Fruit fly (Drosophila melanogaster) whole organism, embryonic: ENCODE data around the gene Sems.

Experiments
- Atf6 ChIP-seq: fragments of 200-800 bp; sonication (Bioruptor generic); IDR thresholded peaks from 2 replicates; pipeline ENCODE4 v1.3.6; 2022; ENCODE audit warnings: missing biosample characterization, missing genetic modification characterization
- CG10274 ChIP-seq: fragments of 200-800 bp; sonication (Bioruptor generic); optimal IDR thresholded peaks from 3 replicates; lab custom pipeline; 2017; ENCODE audit warnings: missing biosample characterization, mild to moderate bottlenecking, missing genetic modification characterization
- CG13287 ChIP-seq: fragments of 200-800 bp; sonication (Bioruptor generic); IDR thresholded peaks from 2 replicates; pipeline ENCODE4 v1.3.6; 2022; ENCODE audit warnings: missing biosample characterization, missing genetic modification characterization; ENCODE audit not compliant: partially characterized antibody
- CG14710 ChIP-seq: fragments of 200-800 bp; sonication (Bioruptor generic); optimal IDR thresholded peaks from 3 replicates; lab custom pipeline; 2019; ENCODE audit warnings: missing biosample characterization, mild to moderate bottlenecking, missing genetic modification characterization, moderate library complexity
- CG15514 ChIP-seq: fragments of 200-800 bp; sonication (Bioruptor generic); optimal IDR thresholded peaks from 3 replicates; lab custom pipeline; 2017; ENCODE audit warnings: missing biosample characterization, missing genetic modification characterization, mild to moderate bottlenecking, moderate library complexity, missing genetic modification reagents
- CG15696 ChIP-seq: fragments of 200-800 bp; sonication (Bioruptor generic); optimal IDR thresholded peaks from 2 replicates; lab custom pipeline; 2019; ENCODE audit warnings: missing biosample characterization, mild to moderate bottlenecking, missing genetic modification characterization, moderate library complexity
- CG16779 ChIP-seq: fragments of 200-800 bp; sonication (Bioruptor generic); IDR thresholded peaks from 2 replicates; pipeline ENCODE4 v1.3.6; 2022; ENCODE audit warnings: missing biosample characterization, missing genetic modification characterization
- CG17186 ChIP-seq: fragments of 200-800 bp; sonication (Bioruptor generic); optimal IDR thresholded peaks from 3 replicates; lab custom pipeline; 2017; ENCODE audit warnings: missing biosample characterization, missing genetic modification reagents, missing genetic modification characterization
- CG17328 ChIP-seq: fragments of 200-800 bp; sonication (Bioruptor generic); IDR thresholded peaks from 2 replicates; pipeline ENCODE4 v1.3.6; 2022; ENCODE audit warnings: missing biosample characterization, missing genetic modification characterization
- CG18599 ChIP-seq: fragments of 200-800 bp; sonication (Bioruptor generic); optimal IDR thresholded peaks from 3 replicates; lab custom pipeline; 2017; ENCODE audit warnings: missing biosample characterization, missing genetic modification characterization, mild to moderate bottlenecking, moderate library complexity, missing genetic modification reagents
- CG2120 ChIP-seq: fragments of 200-800 bp; sonication (Bioruptor generic); optimal IDR thresholded peaks from 3 replicates; lab custom pipeline; 2016; ENCODE audit warnings: missing biosample characterization, missing genetic modification characterization
- CG2875 ChIP-seq: fragments of 200-800 bp; sonication (Bioruptor generic); optimal IDR thresholded peaks from 2 replicates; lab custom pipeline; 2017; ENCODE audit warnings: missing biosample characterization, mild to moderate bottlenecking, missing genetic modification characterization, missing genetic modification reagents
- CG4424 ChIP-seq: fragments of 200-800 bp; sonication (Bioruptor generic); optimal IDR thresholded peaks from 3 replicates; lab custom pipeline; 2016; ENCODE audit warnings: missing biosample characterization, missing genetic modification characterization
- CG4820 ChIP-seq: fragments of 200-800 bp; sonication (Bioruptor generic); optimal IDR thresholded peaks from 3 replicates; lab custom pipeline; 2016; ENCODE audit warnings: missing biosample characterization, missing genetic modification characterization
- CG7357 ChIP-seq: fragments of 200-800 bp; sonication (Bioruptor generic); IDR thresholded peaks from 3 replicates; pipeline ENCODE4 v1.3.6; 2022; ENCODE audit warnings: missing biosample characterization, missing genetic modification characterization
- CG7372 ChIP-seq: fragments of 200-800 bp; sonication (Bioruptor generic); IDR thresholded peaks from 2 replicates; pipeline ENCODE4 v1.3.6; 2022; ENCODE audit warnings: missing biosample characterization, missing genetic modification characterization
- CG8388 ChIP-seq: fragments of 200-800 bp; sonication (Bioruptor generic); optimal IDR thresholded peaks from 2 replicates; lab custom pipeline; 2019; ENCODE audit warnings: missing biosample characterization, mild to moderate bottlenecking, missing genetic modification characterization, moderate library complexity
- CHES-1-like ChIP-seq: fragments of 200-800 bp; sonication (Bioruptor generic); optimal IDR thresholded peaks from 2 replicates; lab custom pipeline; 2016; ENCODE audit warnings: missing biosample characterization, missing genetic modification characterization
- Camta ChIP-seq: fragments of 200-800 bp; sonication (Bioruptor generic); optimal IDR thresholded peaks from 2 replicates; lab custom pipeline; 2016; ENCODE audit warnings: missing biosample characterization, missing genetic modification characterization
- Dref ChIP-seq: fragments of 200-800 bp; sonication (Bioruptor generic); IDR thresholded peaks from 2 replicates; pipeline ENCODE4 v1.3.6; 2022; ENCODE audit warnings: missing biosample characterization, missing genetic modification characterization
- Eip74EF ChIP-seq, 2 experiments: fragments of 200-800 bp in 1 of 2; fragments of >200 bp in 1 of 2; sonication (Bioruptor generic) in 1 of 2; optimal IDR thresholded peaks; 2 replicates each; lab custom pipeline; 2017 to 2019; ENCODE audit warnings: missing biosample characterization in 2 of 2, missing genetic modification characterization in 2 of 2, mild to moderate bottlenecking in 1 of 2, moderate library complexity in 1 of 2
- Ets65A ChIP-seq: fragments of 200-800 bp; sonication (Bioruptor generic); peaks from one replicate; lab custom pipeline; 2016; ENCODE audit warnings: missing biosample characterization, missing genetic modification characterization
- HLH54F ChIP-seq: fragments of 200-800 bp; sonication (Bioruptor generic); optimal IDR thresholded peaks from 3 replicates; lab custom pipeline; 2016; ENCODE audit warnings: missing biosample characterization, missing genetic modification characterization
- Hand ChIP-seq: fragments of 200-800 bp; sonication (Bioruptor generic); optimal IDR thresholded peaks from 2 replicates; lab custom pipeline; 2017; ENCODE audit warnings: mild to moderate bottlenecking, missing biosample characterization, missing genetic modification reagents, missing genetic modification characterization
- Hey ChIP-seq: fragments of 200-800 bp; sonication (Bioruptor generic); optimal IDR thresholded peaks from 3 replicates; lab custom pipeline; 2018; ENCODE audit warnings: missing biosample characterization, mild to moderate bottlenecking, missing genetic modification characterization
- Hr78 ChIP-seq, 2 experiments: fragments of 200-800 bp in 1 of 2; fragments of >200 bp in 1 of 2; sonication (Bioruptor generic) in 1 of 2; optimal IDR thresholded peaks; 2 replicates each; lab custom pipeline; 2017 to 2019; ENCODE audit warnings: missing biosample characterization in 2 of 2, missing genetic modification characterization in 2 of 2, mild to moderate bottlenecking in 1 of 2, moderate library complexity in 1 of 2
- Mrtf ChIP-seq: fragments of 200-800 bp; sonication (Bioruptor generic); IDR thresholded peaks from 3 replicates; pipeline ENCODE4 v1.3.6; 2022; ENCODE audit warnings: missing biosample characterization, missing genetic modification characterization
- Ravus ChIP-seq: fragments of 200-800 bp; sonication (Bioruptor generic); IDR thresholded peaks from 2 replicates; pipeline ENCODE4 v1.3.6; 2022; ENCODE audit warnings: missing biosample characterization, missing genetic modification characterization
- Six4 ChIP-seq: fragments of 200-800 bp; sonication (Bioruptor generic); optimal IDR thresholded peaks from 2 replicates; lab custom pipeline; 2016; ENCODE audit warnings: missing biosample characterization, missing genetic modification characterization
- Spps ChIP-seq: fragments of 200-800 bp; sonication (Bioruptor generic); optimal IDR thresholded peaks from 2 replicates; lab custom pipeline; 2018; ENCODE audit warnings: missing biosample characterization, mild to moderate bottlenecking, missing genetic modification characterization
- bab2 ChIP-seq: fragments of 200-800 bp; sonication (Bioruptor generic); optimal IDR thresholded peaks from 2 replicates; lab custom pipeline; 2016; ENCODE audit warnings: missing biosample characterization, missing genetic modification characterization
- ci ChIP-seq: fragments of 200-800 bp; sonication (Bioruptor generic); IDR thresholded peaks from 3 replicates; pipeline ENCODE4 v1.3.6; 2022; ENCODE audit warnings: missing biosample characterization, missing genetic modification characterization
- corto ChIP-seq: fragments of 200-800 bp; sonication (Bioruptor generic); optimal IDR thresholded peaks from 2 replicates; lab custom pipeline; 2016; ENCODE audit warnings: missing biosample characterization, mild to moderate bottlenecking, missing genetic modification characterization, moderate library complexity
- crc ChIP-seq: fragments of 200-800 bp; sonication (Bioruptor generic); optimal IDR thresholded peaks from 2 replicates; lab custom pipeline; 2016; ENCODE audit warnings: missing biosample characterization, missing genetic modification characterization
- croc ChIP-seq: fragments of 200-800 bp; sonication (Bioruptor generic); conservative IDR thresholded peaks from 3 replicates; pipeline ENCODE4 v1.3.6; 2022; ENCODE audit warnings: missing biosample characterization, missing genetic modification characterization
- dan ChIP-seq: fragments of 200-800 bp; sonication (Bioruptor generic); IDR thresholded peaks from 2 replicates; pipeline ENCODE4 v1.3.6; 2022; ENCODE audit warnings: missing biosample characterization, missing genetic modification characterization
- gem ChIP-seq: fragments of 200-800 bp; sonication (Bioruptor generic); optimal IDR thresholded peaks from 2 replicates; lab custom pipeline; 2019; ENCODE audit warnings: missing biosample characterization, mild to moderate bottlenecking, missing genetic modification characterization, moderate library complexity
- hbn ChIP-seq: fragments of 200-800 bp; sonication (Bioruptor generic); IDR thresholded peaks from 2 replicates; pipeline ENCODE4 v1.3.6; 2022; ENCODE audit warnings: missing biosample characterization, missing genetic modification characterization; ENCODE audit not compliant: partially characterized antibody
- her ChIP-seq: fragments of 200-800 bp; sonication (Bioruptor generic); optimal IDR thresholded peaks from 2 replicates; lab custom pipeline; 2016; ENCODE audit warnings: missing biosample characterization, missing genetic modification characterization
- lbe ChIP-seq: fragments of 200-800 bp; sonication (Bioruptor generic); optimal IDR thresholded peaks from 2 replicates; lab custom pipeline; 2016; ENCODE audit warnings: missing biosample characterization, mild to moderate bottlenecking, missing genetic modification characterization
- lov ChIP-seq, 2 experiments: fragments of 200-800 bp in 1 of 2; fragments of >200 bp in 1 of 2; sonication (Bioruptor generic) in 1 of 2; IDR thresholded peaks in 1 of 2; optimal IDR thresholded peaks in 1 of 2; 2 replicates in 1 of 2; 3 replicates in 1 of 2; pipeline versions ENCODE4 v1.3.6 to Lab custom; 2017 to 2022; ENCODE audit warnings: missing biosample characterization in 1 of 2, missing genetic modification characterization in 1 of 2
- nom ChIP-seq: fragments of 200-800 bp; sonication (Bioruptor generic); optimal IDR thresholded peaks from 2 replicates; lab custom pipeline; 2017; ENCODE audit warnings: missing biosample characterization, missing genetic modification characterization, mild to moderate bottlenecking, moderate library complexity, missing genetic modification reagents
- pb ChIP-seq: fragments of 200-800 bp; sonication (Bioruptor generic); optimal IDR thresholded peaks from 3 replicates; lab custom pipeline; 2016; ENCODE audit warnings: missing biosample characterization, missing genetic modification characterization
- pfk ChIP-seq: fragments of 200-800 bp; sonication (Bioruptor generic); optimal IDR thresholded peaks from 2 replicates; lab custom pipeline; 2018; ENCODE audit warnings: missing biosample characterization, mild to moderate bottlenecking, missing genetic modification characterization, moderate library complexity
- pho ChIP-seq: fragments of 200-800 bp; sonication (Bioruptor generic); optimal IDR thresholded peaks from 2 replicates; lab custom pipeline; 2016; ENCODE audit warnings: missing biosample characterization, missing genetic modification characterization
- phol ChIP-seq: fragments of 200-800 bp; sonication (Bioruptor generic); optimal IDR thresholded peaks from 3 replicates; lab custom pipeline; 2018; ENCODE audit warnings: missing biosample characterization, mild to moderate bottlenecking, missing genetic modification characterization, moderate library complexity
- sens-2 ChIP-seq: fragments of 200-800 bp; sonication (Bioruptor generic); IDR thresholded peaks from 2 replicates; pipeline ENCODE4 v1.3.6; 2022; ENCODE audit warnings: missing biosample characterization, missing genetic modification characterization
- seq ChIP-seq: fragments of 200-800 bp; sonication (Bioruptor generic); IDR thresholded peaks from 2 replicates; pipeline ENCODE4 v1.3.6; 2022; ENCODE audit warnings: missing biosample characterization, missing genetic modification characterization
- vvl ChIP-seq: fragments of 200-800 bp; sonication (Bioruptor generic); IDR thresholded peaks from 2 replicates; pipeline ENCODE4 v1.3.6; 2022; ENCODE audit warnings: missing biosample characterization, missing genetic modification characterization

Gene Sems

dm6 chr3L:20951477-20952120, 5.0 kb downstream of the Sems start (continued):
- no peak for TF ChIP-seq pfk (GFP tag; lab: Kevin White, UChicago)
- TF ChIP-seq her (GFP tag; lab: Kevin White, UChicago): no peak
- no peak for TF ChIP-seq Spps (tag; lab: Kevin White, UChicago)
- TF ChIP-seq ci (GFP tag; lab: Robert Waterston, UW): no peak
- peak; percentile 41 for TF ChIP-seq lbe (GFP tag; lab: Kevin White, UChicago)
- no peak for TF ChIP-seq crc
- TF ChIP-seq Hr78 (GFP tag; optimal IDR thresholded peaks at IDR 0.05; lab: Kevin White, UChicago): no peak
- no peak for TF ChIP-seq dan
- no peak for TF ChIP-seq CG14710 (tag; lab: Kevin White, UChicago)
- TF ChIP-seq nom (GFP tag; lab: Kevin White, UChicago): peak; percentile 32
- no peak for TF ChIP-seq pho (GFP tag; lab: Kevin White, UChicago)
- peak; percentile 61 for TF ChIP-seq Ets65A (GFP tag; lab: Kevin White, UChicago)
- TF ChIP-seq lov (optimal IDR thresholded peaks at IDR 0.05; lab: Kevin White, UChicago): no peak
- peak; percentile 38; the same call in 1 of the 3 replicates for TF ChIP-seq lov (GFP tag; IDR thresholded peaks at IDR 0.05; lab: Robert Waterston, UW)
- TF ChIP-seq Mrtf (GFP tag; lab: Robert Waterston, UW): no peak
- TF ChIP-seq CG4424: no peak
- TF ChIP-seq CG10274 (GFP tag; lab: Kevin White, UChicago): no peak
- no peak for TF ChIP-seq CG13287 (GFP tag; lab: Robert Waterston, UW)
- TF ChIP-seq Eip74EF (GFP tag; optimal IDR thresholded peaks at IDR 0.05; lab: Kevin White, UChicago): no peak
- TF ChIP-seq seq: no peak
- no peak for TF ChIP-seq CG15696 (tag; lab: Kevin White, UChicago)
- TF ChIP-seq sens-2 (GFP tag; lab: Robert Waterston, UW): no peak
- TF ChIP-seq phol (tag; lab: Kevin White, UChicago): no peak
- TF ChIP-seq hbn (GFP tag; lab: Robert Waterston, UW): no peak
- no peak for TF ChIP-seq HLH54F
- TF ChIP-seq Hand: no peak
- TF ChIP-seq corto (GFP tag; lab: Kevin White, UChicago): peak; percentile 24
- no peak for TF ChIP-seq CG18599 (GFP tag; lab: Kevin White, UChicago)
- TF ChIP-seq Dref (GFP tag; lab: Robert Waterston, UW): 0 out of 2 replicates have a peak, but pooled peaks have one; percentile 15
- no peak for TF ChIP-seq CG16779 (GFP tag; lab: Robert Waterston, UW)
- TF ChIP-seq CG4820 (GFP tag; lab: Kevin White, UChicago): no peak
- TF ChIP-seq gem (tag; lab: Kevin White, UChicago): no peak
- TF ChIP-seq CG2120 (GFP tag; lab: Kevin White, UChicago): no peak
- TF ChIP-seq CHES-1-like (GFP tag; lab: Kevin White, UChicago): no peak
- TF ChIP-seq CG17186 (GFP tag; lab: Kevin White, UChicago): no peak
- no peak for TF ChIP-seq CG7372
- no peak for TF ChIP-seq CG2875
- no peak for TF ChIP-seq Ravus
- TF ChIP-seq, all 482 proteins: peak for 11

- TF ChIP-seq CG8388 (GFP tag; lab: Kevin White, UChicago) (peak; percentile 13), vvl (GFP tag; lab: Robert Waterston, UW) (peak; percentile 13; the same call in 1 of the 2 replicates), Atf6 (GFP tag; lab: Robert Waterston, UW) (no peak), CG17328 (peak; percentile 31; the same call in 1 of the 2 replicates), croc (GFP tag; lab: Robert Waterston, UW) (peak; percentile 12; the same call in 1 of the 3 replicates), Six4 (peak; percentile 2), pb (GFP tag; lab: Kevin White, UChicago) (no peak), Hey (no peak), bab2 (GFP tag; lab: Kevin White, UChicago) (no peak), CG15514 (no peak), CG7357 (GFP tag; lab: Robert Waterston, UW) (no peak), CG4424 (peak; percentile 9), lbe (GFP tag; lab: Kevin White, UChicago) (peak; percentile 19), gem (tag; lab: Kevin White, UChicago) (peak; percentile 64), Camta (GFP tag; lab: Kevin White, UChicago) (no peak)
Measured at dm6 chr3L:20950520-20951135, 5.9 kb downstream of the Sems start.
